Worm (Caenorhabditis elegans) whole organism, L3 larva: ENCODE results near the gene C08E3.14.
"Not testable (repeated sequence)": the region's sequence is repeated elsewhere in the genome, so short reads cannot be mapped to it uniquely, and the experiment has no call there.

Experiments used
- ceh-16 ChIP-seq: sonication (generic microtip); optimal IDR thresholded peaks from 2 replicates; lab custom pipeline; 2017; ENCODE audit warnings: missing biosample characterization, missing genetic modification characterization
- ceh-28 ChIP-seq: fragments of 150-350 bp; optimal IDR thresholded peaks from 2 replicates; lab custom pipeline; 2014; ENCODE audit warnings: missing biosample characterization, missing genetic modification reagents, missing genetic modification characterization
- ceh-82 ChIP-seq: fragments of 150-350 bp; optimal IDR thresholded peaks from 2 replicates; lab custom pipeline; 2014; ENCODE audit warnings: missing biosample characterization, missing genetic modification characterization
- daf-12 ChIP-seq: fragments of 150-350 bp; optimal IDR thresholded peaks from 2 replicates; lab custom pipeline; 2014; ENCODE audit warnings: missing biosample characterization, missing genetic modification reagents, missing genetic modification characterization
- egl-27 ChIP-seq: sonication (generic microtip); optimal IDR thresholded peaks from 4 replicates; lab custom pipeline; 2017; ENCODE audit warnings: missing biosample characterization, missing genetic modification reagents, missing genetic modification characterization
- egl-5 ChIP-seq: fragments of 150-350 bp; optimal IDR thresholded peaks from 2 replicates; lab custom pipeline; 2017; ENCODE audit warnings: missing biosample characterization, missing genetic modification reagents, missing genetic modification characterization, inconsistent platforms
- elt-1 ChIP-seq: fragments of 150-350 bp; optimal IDR thresholded peaks from 2 replicates; lab custom pipeline; 2014; ENCODE audit warnings: missing biosample characterization, missing genetic modification characterization
- elt-2 ChIP-seq: sonication (generic microtip); optimal IDR thresholded peaks from 2 replicates; lab custom pipeline; 2016; ENCODE audit warnings: missing genetic modification reagents, mild to moderate bottlenecking, missing genetic modification characterization, missing compliant biosample characterization
- elt-3 ChIP-seq, 3 experiments: fragments of 150-350 bp in 1 of 3; sonication (generic microtip) in 2 of 3; optimal IDR thresholded peaks; 2 replicates in 2 of 3; 4 replicates in 1 of 3; lab custom pipeline; 2014 to 2017; ENCODE audit warnings: missing biosample characterization in 3 of 3, missing genetic modification characterization in 3 of 3
- eor-1 ChIP-seq, 2 experiments: fragments of 150-350 bp; optimal IDR thresholded peaks; 2 replicates each; lab custom pipeline; 2014 to 2018; ENCODE audit warnings: missing biosample characterization in 2 of 2, missing genetic modification characterization in 2 of 2
- fkh-2 ChIP-seq: fragments of 150-350 bp; optimal IDR thresholded peaks from 2 replicates; lab custom pipeline; 2014; ENCODE audit warnings: missing biosample characterization, missing genetic modification reagents, missing genetic modification characterization
- fos-1 ChIP-seq: fragments of 150-350 bp; optimal IDR thresholded peaks from 2 replicates; lab custom pipeline; 2014; ENCODE audit warnings: missing biosample characterization, missing genetic modification characterization
- hmg-11 ChIP-seq: sonication (generic microtip); optimal IDR thresholded peaks from 2 replicates; lab custom pipeline; 2016; ENCODE audit warnings: missing genetic modification characterization, missing compliant biosample characterization
- jun-1 ChIP-seq: fragments of 150-350 bp; optimal IDR thresholded peaks from 2 replicates; lab custom pipeline; 2014; ENCODE audit warnings: missing biosample characterization, missing genetic modification reagents, missing genetic modification characterization
- lin-15B ChIP-seq: fragments of 150-350 bp; optimal IDR thresholded peaks from 2 replicates; lab custom pipeline; 2014; ENCODE audit warnings: missing biosample characterization, missing genetic modification characterization
- mml-1 ChIP-seq: fragments of 150-350 bp; sonication (generic microtip); optimal IDR thresholded peaks from 3 replicates; lab custom pipeline; 2014; ENCODE audit warnings: missing biosample characterization, missing genetic modification characterization
- nfya-1 ChIP-seq: sonication (generic microtip); optimal IDR thresholded peaks from 2 replicates; lab custom pipeline; 2017; ENCODE audit warnings: missing genetic modification characterization, mild to moderate bottlenecking, missing compliant biosample characterization, antibody characterized with exemption, moderate library complexity; ENCODE audit not compliant: insufficient read depth
- nhr-12 ChIP-seq: fragments of 150-350 bp; optimal IDR thresholded peaks from 2 replicates; lab custom pipeline; 2014; ENCODE audit warnings: missing biosample characterization, missing genetic modification characterization
- nhr-23 ChIP-seq: fragments of 150-350 bp; optimal IDR thresholded peaks from 2 replicates; lab custom pipeline; 2014; ENCODE audit warnings: missing biosample characterization, missing genetic modification reagents, missing genetic modification characterization
- nhr-237 ChIP-seq: fragments of 150-350 bp; optimal IDR thresholded peaks from 2 replicates; lab custom pipeline; 2014; ENCODE audit warnings: missing biosample characterization, missing genetic modification characterization
- nhr-25 ChIP-seq: sonication (generic microtip); optimal IDR thresholded peaks from 2 replicates; lab custom pipeline; 2017; ENCODE audit warnings: missing biosample characterization, missing genetic modification characterization
- nhr-28 ChIP-seq: fragments of 150-350 bp; optimal IDR thresholded peaks from 2 replicates; lab custom pipeline; 2014; ENCODE audit warnings: missing biosample characterization, missing genetic modification characterization
- nhr-43 ChIP-seq: sonication (generic microtip); optimal IDR thresholded peaks from 2 replicates; lab custom pipeline; 2016; ENCODE audit warnings: mild to moderate bottlenecking, missing genetic modification characterization, missing compliant biosample characterization; ENCODE audit not compliant: poor library complexity, severe bottlenecking
- nhr-76 ChIP-seq: fragments of 150-350 bp; sonication (generic microtip); optimal IDR thresholded peaks from 5 replicates; lab custom pipeline; 2014; ENCODE audit warnings: missing biosample characterization, missing genetic modification characterization
- nhr-77 ChIP-seq: fragments of 150-350 bp; optimal IDR thresholded peaks from 2 replicates; lab custom pipeline; 2014; ENCODE audit warnings: missing biosample characterization, missing genetic modification characterization
- pha-4 ChIP-seq: fragments of 150-350 bp; optimal IDR thresholded peaks from 2 replicates; lab custom pipeline; 2014; ENCODE audit warnings: missing biosample characterization, missing genetic modification reagents, missing genetic modification characterization
- pqm-1 ChIP-seq: fragments of 150-350 bp; optimal IDR thresholded peaks from 2 replicates; lab custom pipeline; 2017; ENCODE audit warnings: missing biosample characterization, missing genetic modification characterization, inconsistent platforms
- sea-2 ChIP-seq: fragments of 150-350 bp; sonication (generic microtip); optimal IDR thresholded peaks from 4 replicates; lab custom pipeline; 2014; ENCODE audit warnings: missing biosample characterization, missing genetic modification reagents, missing genetic modification characterization
- skn-1 ChIP-seq: fragments of 150-350 bp; optimal IDR thresholded peaks from 2 replicates; lab custom pipeline; 2014; ENCODE audit warnings: missing biosample characterization, missing genetic modification characterization
- unc-39 ChIP-seq: sonication (generic microtip); optimal IDR thresholded peaks from 4 replicates; lab custom pipeline; 2017; ENCODE audit warnings: missing biosample characterization, missing genetic modification characterization

Gene C08E3.14

DNA sequence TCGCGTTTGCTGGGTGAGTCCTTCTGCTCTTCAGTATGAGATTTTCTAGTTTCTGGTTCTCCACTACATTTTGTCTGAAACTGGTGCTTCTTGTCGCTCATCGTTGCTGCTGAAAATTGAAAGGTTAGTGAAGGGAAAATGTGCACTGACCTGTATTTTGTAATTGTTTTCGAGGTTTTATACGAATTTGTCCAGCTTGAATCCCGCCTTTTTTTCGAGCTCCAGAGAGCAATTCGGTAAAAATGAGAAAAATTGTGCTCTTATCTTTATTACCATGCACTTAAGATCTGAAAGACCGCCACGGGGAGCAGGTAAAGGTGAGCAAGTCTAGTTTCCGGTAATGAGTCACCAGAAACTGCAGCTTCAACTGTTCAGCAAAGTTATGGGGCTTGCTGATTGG, 2.0 kb downstream of the C08E3.14 start, which contains the start of gene C08E3.15:
Gene C08E3.15, minus strand, starts transcription at position 101 of the 400 bp plus-strand sequence.
- not testable (repeated sequence) for TF ChIP-seq nhr-28 (tag; lab: Kevin White, UChicago); elt-3 (tag; optimal IDR thresholded peaks at IDR 0.05; lab: Kevin White, UChicago); nhr-77 (tag; lab: Kevin White, UChicago)

DNA sequence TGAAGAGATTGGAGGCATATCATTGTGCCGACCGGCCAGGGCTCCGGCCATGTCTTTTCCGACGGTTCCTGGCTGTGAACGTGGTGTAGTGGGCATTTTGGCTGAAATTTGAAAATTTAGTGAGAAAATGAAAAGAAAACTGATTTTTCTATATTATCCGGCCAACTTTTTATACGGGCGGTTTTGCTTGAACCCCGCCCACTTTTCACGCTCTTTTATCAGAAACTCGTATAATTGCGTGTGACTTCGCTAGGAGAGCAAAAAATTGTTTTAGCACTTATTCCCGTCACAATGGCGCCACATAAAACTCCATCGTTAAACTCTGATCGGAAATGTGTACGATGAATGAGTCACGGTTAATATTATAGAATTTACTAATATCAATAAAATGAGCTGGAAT, 6.5 kb downstream of the C08E3.14 start, which contains the start of gene C08E3.13:
Gene C08E3.13, minus strand, starts transcription at position 101 of the 400 bp plus-strand sequence.
- not testable (repeated sequence) for TF ChIP-seq ceh-82; elt-1 (tag; lab: Kevin White, UChicago); jun-1 (tag; lab: Kevin White, UChicago)

- not testable (repeated sequence) for TF ChIP-seq hmg-11, ceh-16, nhr-76 (tag; lab: Kevin White, UChicago)
Observed at ce11 chrII:1633490-1633889, 7.7 kb downstream of the C08E3.14 start, which contains the start of gene C08E3.1. TSS of gene C08E3.1 (plus strand) at chrII:1633790.

ce11 chrII:1635969-1636368, 10.2 kb downstream of the C08E3.14 start:
- TF ChIP-seq nhr-76 (tag; lab: Kevin White, UChicago) (no peak), sea-2 (GFP tag; lab: Kevin White, UChicago) (no peak), nfya-1 (tag; lab: Kevin White, UChicago) (no peak), daf-12 (no peak), nhr-23 (tag; lab: Kevin White, UChicago) (no peak), pqm-1 (tag; lab: Kevin White, UChicago) (peak; percentile 47), elt-2 (tag; lab: Kevin White, UChicago) (peak; percentile 70)

- TF ChIP-seq nhr-23, nhr-43, egl-27 (tag; lab: Kevin White, UChicago): not testable (repeated sequence)
Observed at ce11 chrII:1636392-1636791, 10.6 kb downstream of the C08E3.14 start, which contains the start of gene srg-20. TSS of gene srg-20 (plus strand) at chrII:1636692.

DNA sequence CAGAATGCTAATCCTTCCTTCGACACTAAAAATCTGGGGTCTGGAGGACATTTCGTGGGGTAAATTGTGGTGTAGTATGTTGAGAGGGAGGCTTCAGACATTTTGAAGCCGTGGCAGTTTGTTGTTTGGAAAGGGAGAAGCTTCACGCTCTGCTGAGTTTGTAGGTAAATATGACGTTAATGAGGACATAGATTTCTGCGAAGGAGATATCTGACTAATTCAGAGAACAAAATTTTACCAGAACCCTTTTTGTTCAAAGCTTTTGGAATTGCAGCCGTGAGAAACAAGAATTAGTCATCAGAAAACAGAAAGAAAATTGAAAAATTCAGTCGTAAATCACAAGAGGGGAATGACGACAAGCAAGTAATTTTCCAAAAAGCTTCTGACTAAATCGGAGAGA, 14.7 kb downstream of the C08E3.14 start, which contains the start of gene srh-72:
Gene srh-72, minus strand, starts transcription at position 101 of the 400 bp plus-strand sequence.
- TF ChIP-seq lin-15B (tag; lab: Kevin White, UChicago) (no peak), nhr-237 (tag; lab: Kevin White, UChicago) (no peak), fos-1 (tag; lab: Kevin White, UChicago) (no peak), ceh-28 (tag; lab: Kevin White, UChicago) (no peak)

DNA sequence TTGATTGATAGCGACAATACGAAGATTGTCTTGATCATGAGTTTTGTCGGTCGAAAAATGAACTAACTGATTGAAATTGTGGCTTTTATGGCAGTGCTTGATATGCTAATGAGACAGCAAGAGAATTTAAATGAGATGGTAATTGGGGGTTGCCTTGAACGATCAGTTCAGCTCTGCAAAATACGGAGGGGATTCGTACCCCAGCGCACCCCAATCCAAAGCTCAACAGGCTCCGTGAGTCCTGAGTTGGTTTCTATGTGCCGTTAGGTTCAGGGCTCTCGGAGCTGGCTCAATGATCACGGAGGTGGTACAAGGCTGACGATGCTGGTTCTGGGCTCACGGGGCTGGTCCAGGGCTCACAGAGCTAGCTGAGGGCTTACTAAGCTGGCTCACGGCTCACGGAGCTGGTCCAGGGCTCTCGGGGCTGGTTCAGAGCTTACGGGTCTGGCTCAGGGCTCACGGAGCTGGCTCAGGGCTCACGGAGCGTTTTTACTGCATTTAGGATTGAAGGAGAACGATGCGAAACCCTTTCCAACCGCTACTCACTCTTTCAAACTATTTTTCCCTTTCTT, 19.1 kb downstream of the C08E3.14 start, which contains the start of gene ZC204.6:
Gene ZC204.6, minus strand, starts transcription at position 51 of the 572 bp plus-strand sequence.
- no peak for TF ChIP-seq nhr-237 (tag; lab: Kevin White, UChicago)
- TF ChIP-seq nhr-12 (tag; lab: Kevin White, UChicago): no peak
- no peak for TF ChIP-seq fos-1 (tag; lab: Kevin White, UChicago)
- no peak for TF ChIP-seq eor-1 (tag; optimal IDR thresholded peaks at IDR 0.05; lab: Kevin White, UChicago)
- no peak for TF ChIP-seq lin-15B (tag; lab: Kevin White, UChicago)
- TF ChIP-seq nhr-25 (tag; lab: Kevin White, UChicago): no peak
- TF ChIP-seq mml-1 (tag; lab: Kevin White, UChicago): no peak
- TF ChIP-seq unc-39 (tag; lab: Kevin White, UChicago): no peak
- no peak for TF ChIP-seq pha-4 (tag; lab: Kevin White, UChicago)
- no peak for TF ChIP-seq egl-27 (tag; lab: Kevin White, UChicago)
- TF ChIP-seq elt-2 (tag; lab: Kevin White, UChicago): no peak
- no peak for TF ChIP-seq skn-1 (tag; lab: Kevin White, UChicago)
- no peak for TF ChIP-seq egl-5 (tag; lab: Kevin White, UChicago)
- no peak for TF ChIP-seq nhr-23 (tag; lab: Kevin White, UChicago)
- no peak for TF ChIP-seq elt-3 (tag; optimal IDR thresholded peaks at IDR 0.05; lab: Kevin White, UChicago)
- TF ChIP-seq ceh-16 (tag; lab: Kevin White, UChicago): no peak
- no peak for TF ChIP-seq fkh-2 (tag; lab: Kevin White, UChicago)
- TF ChIP-seq, all 47 proteins: peak for 0
